Worm (Caenorhabditis elegans): ENCODE results near the gene tag-30.

tag-30 gene

DNA sequence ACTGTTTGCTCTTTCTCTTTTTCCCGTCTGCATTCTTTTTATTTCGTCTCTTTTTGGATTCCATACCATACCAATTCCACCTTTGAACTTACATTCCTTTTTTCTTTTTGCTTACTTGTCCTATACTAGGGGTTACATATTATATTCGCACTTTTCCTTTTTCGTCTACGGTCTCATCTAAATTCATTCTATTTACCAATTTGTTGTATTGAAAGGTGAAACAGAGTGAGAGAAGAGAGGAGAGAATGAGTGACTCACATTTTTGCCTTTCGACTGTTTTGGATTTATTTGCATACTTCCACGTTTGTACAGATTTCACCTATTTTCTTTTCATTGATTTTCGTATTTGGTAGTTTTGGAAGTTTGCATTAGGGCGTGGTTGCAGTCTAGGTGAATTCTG is 8.5 kb upstream of the tag-30 start:
- TF ChIP-seq unc-86 (tag; optimal IDR thresholded peaks at IDR 0.05) (no peak), K09A11.1 (tag; optimal IDR thresholded peaks at IDR 0.05; ENCODE audit: insufficient read depth) (no peak), ets-4 (tag; optimal IDR thresholded peaks at IDR 0.05) (no peak)

DNA sequence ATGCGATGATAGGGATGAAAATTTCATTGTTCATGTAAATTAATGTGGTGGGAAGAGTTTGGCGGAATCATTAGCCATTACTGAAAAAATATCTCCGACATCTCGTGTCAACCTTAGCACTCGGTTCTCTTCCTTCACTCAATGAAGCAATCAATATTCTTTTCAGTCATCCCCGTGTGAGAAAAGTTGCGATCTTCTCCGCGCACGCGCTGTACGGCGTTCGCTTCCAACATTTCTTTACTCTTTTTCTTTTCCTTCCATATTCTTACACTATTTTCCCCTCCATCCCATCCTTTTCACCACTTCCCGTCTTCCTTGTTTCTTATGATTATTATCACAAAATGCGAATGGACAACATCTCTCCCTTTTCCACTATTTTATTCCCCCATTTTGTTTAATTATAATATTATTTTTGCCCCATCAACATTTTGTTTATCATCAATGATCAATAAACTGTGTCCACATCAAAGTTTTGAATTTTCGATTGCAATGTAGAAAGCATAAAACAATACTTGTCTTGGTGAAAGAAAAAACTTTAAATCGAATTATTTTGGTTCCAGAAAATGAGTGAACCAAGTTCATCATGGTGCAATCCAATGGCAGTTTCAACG is 5.1 kb upstream of the tag-30 start, which contains the start of gene mob-1:
TSS of gene mob-1 (plus strand) at position 561 of the 611 bp plus-strand sequence.
- no peak for TF ChIP-seq elt-4 (tag; optimal IDR thresholded peaks at IDR 0.05)
- TF ChIP-seq Y22D7AL.16 (tag; optimal IDR thresholded peaks at IDR 0.05), result no peak
- TF ChIP-seq sox-2 (GFP tag; IDR thresholded peaks at IDR 0.05), result no peak
- no peak for TF ChIP-seq nhr-232 (tag; optimal IDR thresholded peaks at IDR 0.05)
- TF ChIP-seq dve-1 (tag; optimal IDR thresholded peaks at IDR 0.05), result no peak
- TF ChIP-seq sdc-2 (tag; optimal IDR thresholded peaks at IDR 0.05), result no peak
- TF ChIP-seq syd-9 (tag; optimal IDR thresholded peaks at IDR 0.05), result no peak
- no peak for TF ChIP-seq ref-2 (tag; optimal IDR thresholded peaks at IDR 0.05)
- TF ChIP-seq pag-3 (tag; optimal IDR thresholded peaks at IDR 0.05; ENCODE audit: borderline replicate concordance), result no peak

DNA sequence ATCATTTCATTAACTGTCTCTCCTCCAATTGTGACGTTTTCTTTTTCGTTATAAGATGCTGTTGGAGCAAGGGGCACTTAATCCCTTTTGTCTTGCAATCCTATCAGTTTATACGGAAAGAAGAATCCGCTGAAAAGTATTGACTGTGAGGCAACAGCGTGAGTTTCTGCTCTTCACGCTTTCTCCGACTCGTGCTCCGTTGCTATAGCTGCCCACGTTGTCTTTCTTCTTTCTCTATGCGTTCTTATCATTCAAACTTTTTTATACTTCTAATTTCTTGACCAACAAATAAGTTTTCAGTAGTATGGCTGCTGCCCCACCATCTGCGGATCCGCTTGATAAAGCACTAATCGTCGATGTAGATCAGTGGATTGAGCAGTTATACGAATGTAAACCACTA is 3.2 kb upstream of the tag-30 start, which contains the start of gene let-92:
TSS of gene let-92 (plus strand) at position 301 of the 400 bp plus-strand sequence.
- no peak for TF ChIP-seq ceh-30 (tag; optimal IDR thresholded peaks at IDR 0.05)
- no peak for TF ChIP-seq pag-3 (tag; optimal IDR thresholded peaks at IDR 0.05; ENCODE audit: borderline replicate concordance)
- TF ChIP-seq ceh-45 (GFP tag; IDR thresholded peaks at IDR 0.05), result no peak
- no peak for TF ChIP-seq ttx-3 (tag; optimal IDR thresholded peaks at IDR 0.05)
- TF ChIP-seq ceh-2 (tag; optimal IDR thresholded peaks at IDR 0.05), result no peak
- no peak for TF ChIP-seq C38D4.7 (GFP tag; optimal IDR thresholded peaks at IDR 0.05)
- no peak for TF ChIP-seq ceh-31 (tag; optimal IDR thresholded peaks at IDR 0.05)
- TF ChIP-seq hlh-6 (tag; optimal IDR thresholded peaks at IDR 0.05), result no peak
- TF ChIP-seq sox-2 (GFP tag; IDR thresholded peaks at IDR 0.05), result no peak
- TF ChIP-seq eyg-1 (tag; optimal IDR thresholded peaks at IDR 0.05), result no peak
- no peak for TF ChIP-seq tbx-7 (tag; optimal IDR thresholded peaks at IDR 0.05)
- TF ChIP-seq sox-4 (tag; optimal IDR thresholded peaks at IDR 0.05), result no peak
- no peak for TF ChIP-seq ceh-6 (GFP tag; optimal IDR thresholded peaks at IDR 0.05)
- no peak for TF ChIP-seq ahr-1 (tag; optimal IDR thresholded peaks at IDR 0.05)
- no peak for TF ChIP-seq pqm-1 (tag; optimal IDR thresholded peaks at IDR 0.05)
- no peak for TF ChIP-seq T23F11.4 (GFP tag; optimal IDR thresholded peaks at IDR 0.05)
- TF ChIP-seq tbx-2 (tag; optimal IDR thresholded peaks at IDR 0.05), result no peak
- TF ChIP-seq K02D7.2 (tag; optimal IDR thresholded peaks at IDR 0.05), result no peak
- TF ChIP-seq ceh-34 (tag; optimal IDR thresholded peaks at IDR 0.05), result no peak
- no peak for TF ChIP-seq Y22D7AL.16 (tag; optimal IDR thresholded peaks at IDR 0.05)

DNA sequence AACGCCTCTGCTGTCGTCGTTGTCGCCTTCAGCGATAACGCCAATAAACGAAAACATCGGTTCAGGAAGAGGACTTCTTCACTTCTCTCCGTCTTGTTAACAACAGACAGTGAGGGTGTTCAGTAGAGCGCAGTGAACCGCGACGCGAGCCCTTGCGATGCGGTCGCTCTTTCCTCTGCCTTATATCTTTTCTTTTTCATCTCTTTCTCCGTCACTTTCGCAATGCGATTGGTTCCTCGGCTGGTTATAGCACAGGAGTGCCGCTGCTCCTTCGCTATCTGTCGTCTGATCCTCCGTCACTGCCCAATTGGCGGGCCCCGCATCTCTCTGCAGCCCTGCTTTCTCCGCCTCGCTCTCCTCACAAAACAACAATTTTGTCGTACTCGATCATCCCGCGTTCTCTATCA is 2.2 kb upstream of the tag-30 start:
- TF ChIP-seq sdc-2 (tag; optimal IDR thresholded peaks at IDR 0.05) (no peak), unc-55 (GFP tag; optimal IDR thresholded peaks at IDR 0.05) (peak; percentile 93), K09A11.1 (tag; optimal IDR thresholded peaks at IDR 0.05; ENCODE audit: insufficient read depth) (peak; percentile 6), eyg-1 (tag; optimal IDR thresholded peaks at IDR 0.05) (peak; percentile 59), hlh-30 (tag; optimal IDR thresholded peaks at IDR 0.05; ENCODE audit: insufficient read depth) (no peak), tbx-2 (tag; optimal IDR thresholded peaks at IDR 0.05) (peak; percentile 89), ceh-18 (tag; optimal IDR thresholded peaks at IDR 0.05) (peak; percentile 92), pros-1 (tag; optimal IDR thresholded peaks at IDR 0.05) (no peak), pag-3 (tag; optimal IDR thresholded peaks at IDR 0.05; ENCODE audit: borderline replicate concordance) (peak; percentile 57), ttx-3 (tag; optimal IDR thresholded peaks at IDR 0.05) (no peak), T23F11.4 (GFP tag; optimal IDR thresholded peaks at IDR 0.05) (peak; percentile 7), dve-1 (tag; optimal IDR thresholded peaks at IDR 0.05) (peak; percentile 61), lin-11 (tag; optimal IDR thresholded peaks at IDR 0.05) (no peak), gmeb-2 (tag; optimal IDR thresholded peaks at IDR 0.05) (no peak), unc-42 (tag; optimal IDR thresholded peaks at IDR 0.05) (peak; percentile 76), syd-9 (tag; optimal IDR thresholded peaks at IDR 0.05) (peak; percentile 15), npax-4 (tag; optimal IDR thresholded peaks at IDR 0.05) (no peak), C38D4.7 (GFP tag; optimal IDR thresholded peaks at IDR 0.05) (no peak), ceh-24 (tag; optimal IDR thresholded peaks at IDR 0.05) (no peak), K02D7.2 (tag; optimal IDR thresholded peaks at IDR 0.05) (no peak), ceh-31 (tag; optimal IDR thresholded peaks at IDR 0.05) (peak; percentile 67), fkh-10 (GFP tag; optimal IDR thresholded peaks at IDR 0.05) (no peak), sox-4 (tag; optimal IDR thresholded peaks at IDR 0.05) (peak; percentile 5), ref-2 (tag; optimal IDR thresholded peaks at IDR 0.05) (peak; percentile 58), ztf-16 (tag; optimal IDR thresholded peaks at IDR 0.05) (no peak), hlh-13 (GFP tag; optimal IDR thresholded peaks at IDR 0.05) (no peak), elt-4 (tag; optimal IDR thresholded peaks at IDR 0.05) (no peak), C08G9.2 (tag; optimal IDR thresholded peaks at IDR 0.05) (peak; percentile 44), fax-1 (tag; optimal IDR thresholded peaks at IDR 0.05) (peak; percentile 42), fkh-6 (tag; optimal IDR thresholded peaks at IDR 0.05) (no peak)
